Fruit fly (Drosophila melanogaster): ENCODE data around the gene niki.

DNA sequence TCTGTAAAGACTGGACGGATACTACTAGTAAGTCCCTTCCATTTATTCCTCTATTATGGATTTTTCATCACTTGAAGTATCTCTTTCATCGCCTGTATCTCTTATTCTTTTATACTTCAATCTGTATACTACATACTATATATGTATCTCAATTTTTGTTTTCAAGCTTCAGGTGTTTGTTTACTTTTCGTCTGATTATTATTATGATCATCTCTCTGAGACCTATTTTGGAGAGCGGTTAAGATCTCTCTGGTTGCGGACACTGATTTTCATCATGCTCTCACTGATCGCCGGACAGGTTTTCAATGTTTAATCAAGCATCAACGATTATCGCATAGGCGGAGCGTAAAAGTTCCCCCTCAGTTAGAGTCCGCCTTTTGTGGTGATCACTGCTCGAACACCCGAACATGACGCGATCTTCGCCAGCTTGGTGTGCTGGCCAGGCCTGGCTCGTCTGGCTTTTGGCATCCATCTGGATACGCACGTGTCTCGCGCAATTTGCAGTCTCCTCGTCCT is 37.2 kb upstream of the niki start, which contains the start of gene CG7016:
- no peak for TF ChIP-seq CG8478 (optimal IDR thresholded peaks at IDR 0.05)
- TF ChIP-seq CTCF (optimal IDR thresholded peaks at IDR 0.05): no peak
